Fruit fly (Drosophila melanogaster) whole organism, prepupa: ENCODE data around the gene gcm.

Experiments used
- Blimp-1 ChIP-seq: fragments of 200-800 bp; sonication (Bioruptor generic); optimal IDR thresholded peaks from 3 replicates; lab custom pipeline; 2017; ENCODE audit warnings: missing biosample characterization, missing genetic modification characterization, mild to moderate bottlenecking, moderate library complexity, missing genetic modification reagents
- CG11294 ChIP-seq: fragments of 200-800 bp; sonication (Bioruptor generic); IDR thresholded peaks from 2 replicates; pipeline ENCODE4 v1.3.6; 2022; ENCODE audit warnings: missing biosample characterization, missing genetic modification characterization
- CG15336 ChIP-seq: fragments of 200-800 bp; sonication (Bioruptor generic); IDR thresholded peaks from 2 replicates; pipeline ENCODE4 v1.3.6; 2022; ENCODE audit warnings: missing biosample characterization, missing genetic modification characterization
- CG1621 ChIP-seq: fragments of 200-800 bp; sonication (Bioruptor generic); optimal IDR thresholded peaks from 3 replicates; lab custom pipeline; 2018; ENCODE audit warnings: missing biosample characterization, mild to moderate bottlenecking, missing genetic modification characterization
- CG16779 ChIP-seq: fragments of 200-800 bp; sonication (Bioruptor generic); optimal IDR thresholded peaks from 3 replicates; lab custom pipeline; 2017; ENCODE audit warnings: missing biosample characterization, mild to moderate bottlenecking, missing genetic modification characterization
- CG32006 ChIP-seq: fragments of 200-800 bp; sonication (Bioruptor generic); optimal IDR thresholded peaks from 3 replicates; lab custom pipeline; 2017; ENCODE audit warnings: missing biosample characterization, mild to moderate bottlenecking, missing genetic modification characterization
- CG6163 ChIP-seq: fragments of 200-800 bp; sonication (Bioruptor generic); IDR thresholded peaks from 3 replicates; pipeline ENCODE4 v1.3.6; 2022; ENCODE audit warnings: missing biosample characterization, missing genetic modification characterization
- CG8119 ChIP-seq: fragments of 200-800 bp; sonication (Bioruptor generic); IDR thresholded peaks from 3 replicates; pipeline ENCODE4 v1.3.6; 2022; ENCODE audit warnings: missing biosample characterization, missing genetic modification characterization
- CG8319 ChIP-seq: fragments of 200-800 bp; sonication (Bioruptor generic); optimal IDR thresholded peaks from 3 replicates; lab custom pipeline; 2016; ENCODE audit warnings: missing biosample characterization, missing genetic modification characterization
- CG8632 ChIP-seq: fragments of 200-800 bp; sonication (Bioruptor generic); optimal IDR thresholded peaks from 3 replicates; lab custom pipeline; 2016; ENCODE audit warnings: missing biosample characterization, missing genetic modification characterization
- Eip75B ChIP-seq: fragments of 200-800 bp; sonication (Bioruptor generic); optimal IDR thresholded peaks from 3 replicates; lab custom pipeline; 2016; ENCODE audit warnings: missing biosample characterization, missing genetic modification characterization
- Eip78C ChIP-seq: fragments of 200-800 bp; sonication (Bioruptor generic); peaks from one replicate; lab custom pipeline; 2016; ENCODE audit warnings: missing biosample characterization, missing genetic modification characterization
- Ets21C ChIP-seq: fragments of 200-800 bp; sonication (Bioruptor generic); optimal IDR thresholded peaks from 3 replicates; lab custom pipeline; 2016; ENCODE audit warnings: missing biosample characterization, missing genetic modification characterization
- Gug ChIP-seq: fragments of 200-800 bp; sonication (Bioruptor generic); IDR thresholded peaks from 2 replicates; pipeline ENCODE4 v1.3.6; 2022; ENCODE audit warnings: missing biosample characterization, missing genetic modification characterization
- Hr38 ChIP-seq: sonication (Bioruptor generic); optimal IDR thresholded peaks from 2 replicates; lab custom pipeline; 2016; ENCODE audit warnings: missing biosample characterization, missing genetic modification characterization
- Hr4 ChIP-seq: fragments of 200-800 bp; sonication (Bioruptor generic); optimal IDR thresholded peaks from 3 replicates; lab custom pipeline; 2016; ENCODE audit warnings: missing biosample characterization, missing genetic modification characterization
- Lpt ChIP-seq: fragments of 200-800 bp; sonication (Bioruptor generic); optimal IDR thresholded peaks from 3 replicates; lab custom pipeline; 2016; ENCODE audit warnings: missing biosample characterization, missing genetic modification characterization
- Sox14 ChIP-seq: fragments of 200-800 bp; sonication (Bioruptor generic); optimal IDR thresholded peaks from 3 replicates; lab custom pipeline; 2016; ENCODE audit warnings: missing biosample characterization, missing genetic modification characterization
- Sox15 ChIP-seq: fragments of 200-800 bp; sonication (Bioruptor generic); optimal IDR thresholded peaks from 3 replicates; lab custom pipeline; 2016; ENCODE audit warnings: missing biosample characterization, missing genetic modification characterization
- achi ChIP-seq: fragments of 200-800 bp; sonication (Bioruptor generic); optimal IDR thresholded peaks from 3 replicates; lab custom pipeline; 2016; ENCODE audit warnings: missing biosample characterization, missing genetic modification characterization
- acj6 ChIP-seq: fragments of 200-800 bp; sonication (Bioruptor generic); optimal IDR thresholded peaks from 3 replicates; lab custom pipeline; 2016; ENCODE audit warnings: missing biosample characterization, missing genetic modification characterization
- dac ChIP-seq: fragments of 200-800 bp; sonication (Bioruptor generic); optimal IDR thresholded peaks from 2 replicates; lab custom pipeline; 2017; ENCODE audit warnings: missing biosample characterization, mild to moderate bottlenecking, missing genetic modification characterization
- dsx ChIP-seq: fragments of 200-800 bp; optimal IDR thresholded peaks from 3 replicates; lab custom pipeline; 2019; ENCODE audit warnings: missing biosample characterization, mild to moderate bottlenecking, missing genetic modification characterization, moderate library complexity; ENCODE audit not compliant: poor library complexity, severe bottlenecking
- eg ChIP-seq: fragments of 200-800 bp; sonication (Bioruptor generic); IDR thresholded peaks from 3 replicates; pipeline ENCODE4 v1.3.6; 2022; ENCODE audit warnings: missing biosample characterization, missing genetic modification characterization
- esn ChIP-seq: fragments of 200-800 bp; sonication (Bioruptor generic); optimal IDR thresholded peaks from 2 replicates; lab custom pipeline; 2016; ENCODE audit warnings: missing biosample characterization, mild to moderate bottlenecking, missing genetic modification characterization, moderate library complexity
- fd85E ChIP-seq: fragments of 200-800 bp; sonication (Bioruptor generic); optimal IDR thresholded peaks from 3 replicates; lab custom pipeline; 2016; ENCODE audit warnings: missing biosample characterization, missing genetic modification characterization
- lz ChIP-seq: fragments of 200-800 bp; sonication (Bioruptor generic); optimal IDR thresholded peaks from 3 replicates; lab custom pipeline; 2016; ENCODE audit warnings: missing biosample characterization, missing genetic modification characterization
- net ChIP-seq: fragments of 200-800 bp; sonication (Bioruptor generic); optimal IDR thresholded peaks from 3 replicates; lab custom pipeline; 2016; ENCODE audit warnings: missing biosample characterization, missing genetic modification characterization
- pdm3 ChIP-seq: fragments of 200-800 bp; sonication (Bioruptor generic); optimal IDR thresholded peaks from 3 replicates; lab custom pipeline; 2016; ENCODE audit warnings: missing biosample characterization, missing genetic modification characterization
- svp ChIP-seq: fragments of 200-800 bp; sonication (Bioruptor generic); peaks from one replicate; lab custom pipeline; 2016; ENCODE audit warnings: missing biosample characterization, missing genetic modification characterization
- topi ChIP-seq: fragments of 200-800 bp; sonication (Bioruptor generic); optimal IDR thresholded peaks from 3 replicates; lab custom pipeline; 2016; ENCODE audit warnings: missing biosample characterization, missing genetic modification characterization
- vri ChIP-seq: fragments of 200-800 bp; sonication (Bioruptor generic); optimal IDR thresholded peaks from 3 replicates; lab custom pipeline; 2016; ENCODE audit warnings: missing biosample characterization, mild to moderate bottlenecking, missing genetic modification characterization

gcm gene

DNA sequence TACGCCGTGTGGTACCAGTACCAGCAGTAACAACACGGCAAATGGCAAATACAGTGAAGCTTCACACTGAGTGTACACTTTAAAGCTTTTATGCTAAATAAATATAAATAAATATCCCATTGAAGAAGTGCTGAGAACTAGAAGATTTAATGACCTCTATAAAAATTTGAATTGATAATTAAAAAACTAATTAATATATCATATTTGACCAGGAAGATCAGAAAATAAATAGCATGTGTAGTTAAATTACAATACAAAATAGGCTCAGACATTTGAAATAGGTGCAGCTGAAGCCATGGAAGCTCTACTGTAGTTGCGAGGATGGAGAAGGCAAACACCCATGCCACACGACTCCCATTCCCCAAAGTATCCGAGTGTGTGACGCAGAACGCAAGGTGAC, 17.0 kb downstream of the gcm start (continued):
- peak; percentile 44 for TF ChIP-seq pdm3
- TF ChIP-seq Eip75B (GFP tag; lab: Kevin White, UChicago) = peak; percentile 15
- peak; percentile 31 for TF ChIP-seq net
- TF ChIP-seq topi (GFP tag; lab: Kevin White, UChicago) = peak; percentile 29
- no peak for TF ChIP-seq CG1621 (tag; lab: Kevin White, UChicago)
- no peak for TF ChIP-seq Hr38 (GFP tag; lab: Kevin White, UChicago)
- TF ChIP-seq svp = no peak
- peak; percentile 54; the same call in 1 of the 2 replicates for TF ChIP-seq CG11294 (GFP tag; lab: Robert Waterston, UW)

DNA sequence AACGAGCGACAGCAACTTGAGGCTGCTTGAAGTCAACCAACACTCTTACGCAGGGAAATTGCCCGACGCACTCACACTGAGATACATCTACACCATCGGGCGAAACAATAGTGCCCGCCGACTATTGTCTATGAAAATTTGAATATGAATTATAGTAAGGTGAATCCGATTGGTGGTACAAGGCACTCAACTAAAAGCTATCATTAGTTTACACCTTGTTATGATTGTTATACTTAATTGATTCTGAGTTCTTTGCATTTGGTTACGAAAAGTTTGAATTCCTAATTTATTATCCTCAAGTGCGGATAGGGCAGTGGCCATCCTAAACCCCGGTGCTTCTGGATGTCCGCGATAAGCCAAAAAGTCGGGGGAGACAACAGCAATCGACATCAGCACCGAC, 18.8 kb downstream of the gcm start:
- peak; percentile 66 for TF ChIP-seq Eip78C (GFP tag; lab: Kevin White, UChicago)
- TF ChIP-seq achi (GFP tag; lab: Kevin White, UChicago) = peak; percentile 13
- no peak for TF ChIP-seq acj6 (GFP tag; lab: Kevin White, UChicago)
- 0 out of 3 replicates have a peak, but pooled peaks have one; percentile 21 for TF ChIP-seq CG8119 (GFP tag; lab: Robert Waterston, UW)
- TF ChIP-seq, all 60 proteins: peak for 3

DNA sequence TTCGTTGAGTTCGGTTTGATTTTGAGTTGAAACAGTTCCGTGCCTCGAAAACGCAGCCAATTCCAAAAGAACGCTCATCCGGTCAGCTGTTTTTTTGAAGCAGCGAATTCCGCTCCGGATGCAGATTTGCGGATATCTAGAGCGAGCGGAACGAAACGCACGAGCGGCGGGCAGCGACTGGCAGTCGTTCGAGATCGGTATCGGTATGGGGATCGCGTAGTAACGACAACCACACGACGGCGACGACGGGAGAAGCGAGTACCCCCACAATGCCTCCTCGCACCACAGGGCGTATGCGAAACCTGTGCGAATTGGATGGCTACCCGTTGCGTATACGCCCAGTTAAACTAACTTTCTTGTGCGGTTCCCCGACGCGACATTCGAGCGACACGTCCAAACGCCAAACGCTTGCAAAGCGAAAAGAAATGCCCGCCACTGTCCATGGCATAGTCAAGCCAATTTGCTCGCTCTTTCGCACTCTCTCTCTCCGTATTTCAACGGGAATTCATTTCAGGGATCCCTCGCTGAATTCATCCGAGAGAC, 21.4 kb downstream of the gcm start:
- TF ChIP-seq eg (peak; percentile 27; the same call in 1 of the 3 replicates), CG16779 (tag; lab: Kevin White, UChicago) (no peak), CG6163 (0 out of 3 replicates have a peak, but pooled peaks have one; percentile 25)

DNA sequence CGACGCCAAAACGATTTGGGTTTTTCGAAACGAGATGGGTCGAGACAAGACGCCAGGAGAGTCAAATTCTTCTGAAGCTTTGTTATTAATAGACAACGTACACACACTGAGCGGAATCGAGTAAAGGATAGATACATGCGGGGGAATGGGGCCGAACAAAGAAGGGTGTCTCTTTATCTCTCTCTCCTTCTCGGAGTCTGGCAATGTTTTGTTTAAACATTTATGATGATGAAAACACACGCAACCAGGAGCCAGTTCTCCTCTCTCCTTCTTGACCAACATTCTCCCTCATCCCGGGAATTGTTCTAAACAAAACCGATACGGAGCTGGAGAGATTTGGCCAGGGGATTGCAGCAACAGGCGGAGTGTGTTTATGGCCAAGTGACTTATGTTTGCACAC, 23.7 kb downstream of the gcm start:
- TF ChIP-seq vri (no peak), Eip78C (GFP tag; lab: Kevin White, UChicago) (no peak), pdm3 (no peak), lz (GFP tag; lab: Kevin White, UChicago) (no peak), Gug (no peak), CG11294 (GFP tag; lab: Robert Waterston, UW) (no peak), CG8319 (no peak), Sox14 (GFP tag; lab: Kevin White, UChicago) (no peak), dac (GFP tag; lab: Kevin White, UChicago) (no peak), CG6163 (no peak), Eip75B (GFP tag; lab: Kevin White, UChicago) (no peak)
- TF ChIP-seq, all 60 proteins: peak for 0

DNA sequence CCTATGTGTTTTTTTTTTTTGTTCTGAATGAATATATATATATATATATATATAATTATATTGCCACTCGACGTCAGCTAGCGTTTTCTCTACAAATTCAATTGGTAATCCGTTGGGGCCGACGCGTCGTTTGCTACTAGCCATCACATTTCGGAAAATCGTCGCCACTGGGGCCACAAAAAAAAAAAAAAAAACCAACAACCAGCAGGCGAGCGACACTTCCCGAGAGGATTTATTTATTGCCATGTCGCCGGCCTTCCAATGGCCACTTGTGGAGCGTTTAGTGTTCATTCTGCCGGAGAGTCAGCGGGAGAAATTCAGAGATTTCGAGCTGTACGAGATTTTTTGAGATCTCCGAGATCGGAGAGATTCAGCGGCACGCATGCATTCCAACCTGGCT, 30.7 kb downstream of the gcm start:
- TF ChIP-seq Ets21C (GFP tag; lab: Kevin White, UChicago) = no peak
- peak; percentile 64 for TF ChIP-seq CG15336 (GFP tag; lab: Robert Waterston, UW)
- peak; percentile 56; the same call in 1 of the 3 replicates for TF ChIP-seq eg

DNA sequence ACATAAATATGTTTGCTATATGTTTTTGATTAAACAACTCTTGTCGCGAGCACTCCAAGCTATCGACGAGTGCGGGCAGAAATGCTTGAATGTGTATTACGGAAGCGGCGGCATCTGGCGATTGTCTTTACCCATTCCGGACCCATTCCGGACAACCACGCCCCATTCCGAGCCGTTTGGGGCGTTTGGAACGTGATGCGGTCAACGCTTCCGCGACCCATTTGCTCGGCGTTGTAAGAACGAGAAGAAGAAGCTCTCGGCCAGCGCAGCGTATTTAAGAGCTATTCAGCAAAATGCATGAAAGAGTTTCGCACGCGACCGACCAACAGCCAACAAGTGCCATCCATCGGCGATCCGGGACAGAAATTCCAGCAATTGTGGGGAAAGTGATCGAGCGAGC, 36.0 kb downstream of the gcm start, which contains the start of gene CG13114:
CG13114 (plus strand) TSS at position 301 of the 400 bp plus-strand sequence.
- TF ChIP-seq Hr4 (GFP tag; lab: Kevin White, UChicago) = no peak
- TF ChIP-seq esn (GFP tag; lab: Kevin White, UChicago) = no peak
- TF ChIP-seq CG32006 (GFP tag; lab: Kevin White, UChicago) = no peak

DNA sequence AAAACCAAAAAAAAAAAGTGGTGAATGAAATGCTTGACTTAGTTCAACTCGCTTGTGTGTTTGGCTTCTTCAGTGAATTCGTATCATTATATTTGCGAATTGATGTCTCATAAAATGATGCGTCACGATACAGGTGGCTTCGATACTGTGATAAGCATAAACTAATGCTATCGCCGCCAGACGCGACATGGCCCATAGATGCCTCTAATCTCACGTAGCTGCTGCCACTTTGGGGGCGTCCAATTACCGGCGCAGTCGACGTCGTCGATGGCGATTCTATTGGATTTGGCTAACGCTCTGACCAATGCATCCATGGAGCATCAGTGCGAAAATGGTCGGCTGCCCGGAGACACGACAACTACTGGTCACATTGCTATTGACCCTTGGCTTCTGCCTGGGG, 37.7 kb downstream of the gcm start, which contains the start of gene CG13113:
CG13113 (plus strand) TSS at position 301 of the 400 bp plus-strand sequence.
- TF ChIP-seq Lpt (GFP tag; lab: Kevin White, UChicago) = no peak
- no peak for TF ChIP-seq fd85E
- no peak for TF ChIP-seq Blimp-1 (GFP tag; lab: Kevin White, UChicago)
- TF ChIP-seq CG8632 (GFP tag; lab: Kevin White, UChicago) = no peak
- no peak for TF ChIP-seq Sox15 (GFP tag; lab: Kevin White, UChicago)
- TF ChIP-seq Hr4 (GFP tag; lab: Kevin White, UChicago) = no peak
- TF ChIP-seq dsx (GFP tag; lab: Kevin White, UChicago) = no peak
